Worm (Caenorhabditis elegans): ENCODE measurements around the gene F57H12.6.
"Not testable (repeated sequence)": the region's sequence is repeated elsewhere in the genome, so short reads cannot be mapped to it uniquely, and the experiment has no call there.

ce11 chrIV:7946899-7947499 is 29.1 kb downstream of the F57H12.6 start, which contains the start of gene F20D12.12:
- TF ChIP-seq hnd-1 (tag; optimal IDR thresholded peaks at IDR 0.05); hmbx-1 (tag; optimal IDR thresholded peaks at IDR 0.05); ama-1 (optimal IDR thresholded peaks at IDR 0.05); B0310.2 (tag; optimal IDR thresholded peaks at IDR 0.05); ceh-36 (tag; optimal IDR thresholded peaks at IDR 0.05); ets-7 (tag; optimal IDR thresholded peaks at IDR 0.05); ceh-13 (GFP tag; optimal IDR thresholded peaks at IDR 0.05): not testable (repeated sequence)
- TF ChIP-seq pes-1 (GFP tag; IDR thresholded peaks at IDR 0.05) (peak; percentile 77), tbx-37 (GFP tag; conservative IDR thresholded peaks at IDR 0.05) (peak; percentile 54; the same call in 1 of the 2 replicates), hmg-4 (GFP tag; optimal IDR thresholded peaks at IDR 0.05) (peak; percentile 40), sea-1 (GFP tag; conservative IDR thresholded peaks at IDR 0.05) (0 out of 2 replicates have a peak, but pooled peaks have one; percentile 37), flt-1 (GFP tag; IDR thresholded peaks at IDR 0.05) (peak; percentile 30; the same call in 1 of the 2 replicates), F13C5.2 (tag; optimal IDR thresholded peaks at IDR 0.05) (peak; percentile 44)

Measured in whole organism, early embryonic.